Fruit fly (Drosophila melanogaster) whole organism: Measurements from ENCODE around the gene Idgf1.

Source experiments
- CG8478 ChIP-seq: fragments of >200 bp; optimal IDR thresholded peaks from 2 replicates; lab custom pipeline; 2018; ENCODE audit warnings: inconsistent platforms
- Dll ChIP-seq: fragments of >200 bp; optimal IDR thresholded peaks from 2 replicates; lab custom pipeline; 2017
- EcR ChIP-seq, 2 experiments: fragments of >200 bp; optimal IDR thresholded peaks; 2 replicates each; lab custom pipeline; 2017; ENCODE audit warnings: missing biosample characterization in 2 of 2, missing genetic modification characterization in 2 of 2, missing genetic modification reagents in 2 of 2
- pan ChIP-seq: fragments of >200 bp; optimal IDR thresholded peaks from 2 replicates; lab custom pipeline; 2017
- psq ChIP-seq: fragments of >200 bp; optimal IDR thresholded peaks from 2 replicates; lab custom pipeline; 2017
- usp ChIP-seq: fragments of >200 bp; optimal IDR thresholded peaks from 2 replicates; lab custom pipeline; 2017; ENCODE audit warnings: missing biosample characterization, missing genetic modification characterization, mixed read lengths

Idgf1 gene

DNA sequence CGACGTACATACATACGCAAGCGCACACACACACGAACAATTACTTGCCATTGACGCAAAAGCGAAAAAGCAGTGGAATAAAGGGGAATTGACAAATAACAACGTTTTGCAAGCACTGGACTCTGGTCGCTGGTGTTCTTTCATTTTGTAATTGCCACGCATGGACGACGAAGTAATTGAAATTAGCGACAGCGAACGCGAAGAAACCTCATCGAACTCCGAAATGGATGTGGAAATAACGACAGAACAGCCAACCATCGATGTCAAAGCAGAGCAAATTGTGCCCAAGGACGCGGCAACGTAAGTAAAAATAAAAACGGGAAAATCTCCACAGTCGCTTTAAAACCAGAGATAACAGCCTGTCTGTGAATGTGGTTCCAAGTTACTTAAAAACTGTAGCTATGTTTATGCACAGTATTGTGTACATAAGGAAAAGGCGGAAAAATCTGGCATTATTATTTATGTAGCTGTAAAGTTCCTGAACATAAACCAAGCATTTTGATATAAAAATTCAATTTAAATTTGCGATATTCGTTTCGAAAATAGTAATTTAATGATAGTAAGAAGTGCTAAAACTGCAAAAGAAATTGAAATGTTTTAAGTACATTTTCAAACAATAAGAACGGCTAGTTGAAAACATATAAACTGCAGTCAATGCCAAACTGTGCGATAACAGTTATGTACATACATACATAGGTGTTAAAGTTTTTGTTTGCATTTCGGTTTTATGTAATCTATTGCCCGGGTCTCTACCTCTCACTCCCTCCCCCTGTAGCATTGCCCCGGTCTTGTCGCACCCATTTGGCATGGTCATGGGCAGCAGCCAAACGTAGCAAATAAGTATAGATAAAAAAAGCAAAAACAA lies 46.9 kb downstream of the Idgf1 start:
- TF ChIP-seq EcR (GFP tag; optimal IDR thresholded peaks at IDR 0.05; lab: Kevin White, UChicago) (no peak), usp (GFP tag; lab: Kevin White, UChicago) (no peak), Dll (lab: Kevin White, UChicago) (no peak), CG8478 (lab: Kevin White, UChicago) (no peak), psq (lab: Kevin White, UChicago) (no peak), pan (lab: Kevin White, UChicago) (no peak)

DNA sequence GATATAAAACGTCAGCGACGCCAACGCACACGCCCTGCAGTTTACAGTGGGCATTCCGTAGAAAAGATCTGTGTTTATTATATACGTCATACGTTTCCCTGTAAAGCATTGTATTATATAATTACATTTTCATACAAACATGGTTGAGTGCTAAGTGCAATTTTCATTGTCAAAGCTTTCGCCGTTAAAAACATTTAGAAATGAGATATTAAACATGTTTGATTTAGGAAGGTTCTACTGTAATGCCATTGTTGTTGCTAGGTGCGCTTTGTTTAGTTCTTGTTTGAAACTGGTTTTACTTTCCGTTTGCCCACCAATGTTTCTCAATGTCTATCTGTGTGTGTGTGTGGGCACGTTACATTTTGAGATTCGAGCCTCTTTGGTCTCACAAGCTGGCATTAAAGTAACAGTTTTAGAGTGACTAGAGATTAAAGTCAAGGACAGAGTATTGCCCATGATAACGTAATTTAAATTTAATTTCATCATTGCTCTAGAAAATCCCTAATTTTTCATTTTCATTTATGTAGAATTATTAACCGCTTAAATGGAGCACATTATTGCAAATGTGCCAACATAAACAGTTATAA lies 47.6 kb downstream of the Idgf1 start:
- TF ChIP-seq Dll (lab: Kevin White, UChicago) (no peak), EcR (GFP tag; optimal IDR thresholded peaks at IDR 0.05; lab: Kevin White, UChicago) (no peak), psq (lab: Kevin White, UChicago) (no peak), pan (lab: Kevin White, UChicago) (no peak), usp (GFP tag; lab: Kevin White, UChicago) (no peak), CG8478 (lab: Kevin White, UChicago) (no peak)

DNA sequence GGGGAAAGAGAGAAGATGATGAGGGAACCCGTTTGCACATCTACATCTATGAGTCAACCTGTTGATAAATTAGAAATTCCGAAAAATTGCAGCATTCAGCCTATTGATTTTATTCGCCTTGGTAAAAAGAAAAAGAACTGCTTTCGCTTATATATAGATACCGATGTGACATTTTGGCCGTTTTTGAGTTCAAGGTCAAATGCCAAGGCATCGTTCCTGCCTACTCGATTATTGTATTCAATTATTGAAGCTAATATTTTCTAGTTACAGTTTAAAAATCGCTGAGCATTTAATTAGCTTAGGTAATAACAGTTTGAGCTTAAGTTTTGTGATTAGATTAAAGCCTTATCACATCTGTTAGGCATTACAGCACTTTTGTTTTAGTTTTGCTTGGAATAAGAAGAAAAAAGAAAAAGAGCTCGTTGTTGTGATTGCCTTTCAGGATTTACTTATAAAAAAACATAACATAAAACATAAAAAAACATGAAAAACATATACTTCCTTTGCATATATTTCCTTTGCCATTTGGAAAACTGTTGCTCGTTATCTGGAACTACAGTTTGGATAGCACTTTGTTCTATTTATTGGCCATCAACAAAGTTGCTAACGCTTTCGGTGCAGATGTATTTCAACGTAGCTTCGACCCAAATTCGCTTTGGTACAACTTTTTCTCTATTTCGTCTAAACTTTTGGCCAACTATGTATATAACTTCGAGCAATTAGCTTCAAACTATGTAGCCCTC lies 49.1 kb downstream of the Idgf1 start:
- no peak for TF ChIP-seq pan (lab: Kevin White, UChicago)
- TF ChIP-seq usp (GFP tag; lab: Kevin White, UChicago), result no peak
- no peak for TF ChIP-seq Dll (lab: Kevin White, UChicago)
- no peak for TF ChIP-seq psq (lab: Kevin White, UChicago)
- TF ChIP-seq EcR (GFP tag; optimal IDR thresholded peaks at IDR 0.05; lab: Kevin White, UChicago), result no peak
- TF ChIP-seq CG8478 (lab: Kevin White, UChicago), result no peak

DNA sequence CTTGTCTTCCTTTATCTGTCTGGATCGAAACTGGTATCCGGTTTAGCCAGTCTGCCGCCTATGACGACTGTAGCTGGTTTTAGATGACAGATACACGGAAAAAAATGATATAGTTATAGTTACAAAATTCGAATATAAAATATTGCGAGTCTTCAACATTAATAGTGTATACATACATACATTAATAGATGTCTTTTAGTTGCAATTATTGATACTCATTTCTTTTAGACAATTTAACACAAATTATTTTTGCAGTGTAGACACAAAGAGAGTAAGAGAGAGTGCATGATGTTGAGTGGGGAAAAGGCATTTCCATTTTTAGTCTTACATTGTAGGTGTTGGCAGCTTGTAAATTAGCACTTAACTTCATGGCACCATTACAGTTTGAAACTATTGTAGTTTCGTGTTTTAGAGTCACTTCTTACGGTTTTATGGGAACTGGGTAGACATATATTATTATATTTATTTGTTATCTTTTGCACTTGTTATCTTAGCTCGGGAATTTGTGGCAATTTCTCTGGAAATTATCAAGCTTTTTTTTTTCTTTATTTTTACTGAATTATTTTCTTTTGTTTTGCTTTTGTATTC lies 50.2 kb downstream of the Idgf1 start:
- no peak for TF ChIP-seq CG8478 (lab: Kevin White, UChicago)
